Worm (Caenorhabditis elegans) whole organism, early embryonic: ENCODE data around the gene Y49F6B.14.

Experiments
- F13C5.2 ChIP-seq: sonication (generic microtip); optimal IDR thresholded peaks from 2 replicates; lab custom pipeline; 2017; ENCODE audit warnings: mild to moderate bottlenecking, missing genetic modification characterization, inconsistent platforms, missing compliant biosample characterization
- ama-1 ChIP-seq: fragments of 150-350 bp; optimal IDR thresholded peaks from 2 replicates; lab custom pipeline; 2014
- ceh-13 ChIP-seq: fragments of 200-800 bp; sonication (Bioruptor generic); optimal IDR thresholded peaks from 2 replicates; lab custom pipeline; 2018; ENCODE audit warnings: mild to moderate bottlenecking, missing genetic modification characterization, missing compliant biosample characterization
- ceh-36 ChIP-seq: sonication (generic microtip); optimal IDR thresholded peaks from 2 replicates; lab custom pipeline; 2016; ENCODE audit warnings: missing genetic modification characterization, inconsistent platforms, missing compliant biosample characterization
- ets-7 ChIP-seq: sonication (generic microtip); optimal IDR thresholded peaks from 2 replicates; lab custom pipeline; 2016; ENCODE audit warnings: missing genotype, missing genetic modification characterization, missing compliant biosample characterization
- flt-1 ChIP-seq: fragments of 200-800 bp; sonication (Bioruptor generic); IDR thresholded peaks from 2 replicates; pipeline ENCODE4 v1.3.6; 2022; ENCODE audit warnings: missing genetic modification characterization, missing compliant biosample characterization
- hmbx-1 ChIP-seq: sonication (generic microtip); optimal IDR thresholded peaks from 2 replicates; lab custom pipeline; 2016; ENCODE audit warnings: mild to moderate bottlenecking, missing genetic modification characterization, missing compliant biosample characterization
- scrt-1 ChIP-seq: fragments of 200-800 bp; sonication (Bioruptor generic); IDR thresholded peaks from 2 replicates; pipeline ENCODE4 v1.3.6; 2022; ENCODE audit warnings: missing genetic modification characterization, missing compliant biosample characterization
- tbx-11 ChIP-seq: fragments of 200-800 bp; sonication (Bioruptor generic); IDR thresholded peaks from 2 replicates; pipeline ENCODE4 v1.3.6; 2022; ENCODE audit warnings: missing genetic modification characterization, missing compliant biosample characterization
- tbx-37 ChIP-seq: fragments of 200-800 bp; sonication (Bioruptor generic); conservative IDR thresholded peaks from 2 replicates; pipeline ENCODE4 v1.3.6; 2022; ENCODE audit warnings: missing genetic modification reagents, missing genetic modification characterization, missing compliant biosample characterization

ce11 chrII:3471603-3472002 lies 43.7 kb downstream of the Y49F6B.14 start, which contains the start of gene Y49F6B.13:
- TF ChIP-seq ets-7 (tag; lab: Kevin White, UChicago) = no peak
- no peak for TF ChIP-seq flt-1 (GFP tag; lab: Robert Waterston, UW)
- TF ChIP-seq ama-1 (lab: Kevin White, UChicago) = no peak
- no peak for TF ChIP-seq ceh-13 (GFP tag; lab: Kevin White, UChicago)
- no peak for TF ChIP-seq hmbx-1 (tag; lab: Kevin White, UChicago)
- TF ChIP-seq tbx-11 (GFP tag; lab: Robert Waterston, UW) = no peak
- no peak for TF ChIP-seq ceh-36
- no peak for TF ChIP-seq tbx-37
- TF ChIP-seq scrt-1 (GFP tag; lab: Robert Waterston, UW) = no peak
- no peak for TF ChIP-seq F13C5.2 (tag; lab: Kevin White, UChicago)
